Fruit fly (Drosophila melanogaster) whole organism, embryonic: ENCODE measurements around the gene CG33932.

Experiments
- BEAF-32 ChIP-seq: fragments of 200-800 bp; sonication (Bioruptor generic); optimal IDR thresholded peaks from 3 replicates; lab custom pipeline; 2017; ENCODE audit warnings: missing biosample characterization, missing genetic modification characterization, mild to moderate bottlenecking, moderate library complexity, missing genetic modification reagents
- BtbVII ChIP-seq: fragments of 200-800 bp; sonication (Bioruptor generic); optimal IDR thresholded peaks from 3 replicates; lab custom pipeline; 2017; ENCODE audit warnings: missing biosample characterization, mild to moderate bottlenecking, missing genetic modification characterization
- Bteb2 ChIP-seq: fragments of 200-800 bp; sonication (Bioruptor generic); optimal IDR thresholded peaks from 2 replicates; lab custom pipeline; 2016; ENCODE audit warnings: missing biosample characterization, missing genetic modification characterization
- C15 ChIP-seq: fragments of 200-800 bp; sonication (Bioruptor generic); IDR thresholded peaks from 3 replicates; pipeline ENCODE4 v1.3.6; 2022; ENCODE audit warnings: missing biosample characterization, missing genetic modification characterization
- CG11504 ChIP-seq: fragments of 200-800 bp; sonication (Bioruptor generic); optimal IDR thresholded peaks from 3 replicates; lab custom pipeline; 2019; ENCODE audit warnings: missing biosample characterization, mild to moderate bottlenecking, missing genetic modification characterization, moderate library complexity
- CG12236 ChIP-seq: fragments of 200-800 bp; sonication (Bioruptor generic); optimal IDR thresholded peaks from 2 replicates; lab custom pipeline; 2016; ENCODE audit warnings: missing biosample characterization, missing genetic modification characterization
- CG12769 ChIP-seq: fragments of 200-800 bp; sonication (Bioruptor generic); optimal IDR thresholded peaks from 2 replicates; lab custom pipeline; 2019; ENCODE audit warnings: missing biosample characterization, mild to moderate bottlenecking, missing genetic modification characterization, moderate library complexity
- CG15479 ChIP-seq: fragments of 200-800 bp; sonication (Bioruptor generic); optimal IDR thresholded peaks from 3 replicates; lab custom pipeline; 2019; ENCODE audit warnings: missing biosample characterization, mild to moderate bottlenecking, missing genetic modification characterization, moderate library complexity
- CG1603 ChIP-seq: fragments of 200-800 bp; sonication (Bioruptor generic); optimal IDR thresholded peaks from 2 replicates; lab custom pipeline; 2019; ENCODE audit warnings: missing biosample characterization, mild to moderate bottlenecking, missing genetic modification characterization, moderate library complexity
- CG1832 ChIP-seq: fragments of 200-800 bp; sonication (Bioruptor generic); optimal IDR thresholded peaks from 2 replicates; lab custom pipeline; 2017; ENCODE audit warnings: missing biosample characterization, mild to moderate bottlenecking, missing genetic modification characterization, inconsistent platforms
- CG2202 ChIP-seq: fragments of 200-800 bp; sonication (Bioruptor generic); optimal IDR thresholded peaks from 2 replicates; lab custom pipeline; 2018; ENCODE audit warnings: missing biosample characterization, mild to moderate bottlenecking, missing genetic modification characterization
- CG3726 ChIP-seq: fragments of 200-800 bp; sonication (Bioruptor generic); IDR thresholded peaks from 3 replicates; pipeline ENCODE4, ENCODE4 v1.3.6; 2022; ENCODE audit warnings: missing biosample characterization, missing genetic modification characterization
- CG42726 ChIP-seq: fragments of 200-800 bp; sonication (Bioruptor generic); IDR thresholded peaks from 2 replicates; pipeline ENCODE4 v1.3.6; 2022; ENCODE audit warnings: missing biosample characterization, missing genetic modification characterization; ENCODE audit not compliant: partially characterized antibody
- CG4854 ChIP-seq: fragments of 200-800 bp; sonication (Bioruptor generic); optimal IDR thresholded peaks from 2 replicates; lab custom pipeline; 2016; ENCODE audit warnings: missing biosample characterization, missing genetic modification characterization, inconsistent platforms
- CG6175 ChIP-seq: fragments of 200-800 bp; sonication (Bioruptor generic); IDR thresholded peaks from 3 replicates; pipeline ENCODE4 v1.3.6; 2022; ENCODE audit warnings: missing biosample characterization, missing genetic modification characterization
- CG6854 ChIP-seq: fragments of 200-800 bp; sonication (Bioruptor generic); optimal IDR thresholded peaks from 3 replicates; lab custom pipeline; 2017; ENCODE audit warnings: missing biosample characterization, mild to moderate bottlenecking, missing genetic modification characterization
- CG8089 ChIP-seq: fragments of 200-800 bp; sonication (Bioruptor generic); optimal IDR thresholded peaks from 3 replicates; lab custom pipeline; 2016; ENCODE audit warnings: missing biosample characterization, missing genetic modification characterization
- CG8478 ChIP-seq: fragments of >200 bp; optimal IDR thresholded peaks from 2 replicates; lab custom pipeline; 2018
- CG8924 ChIP-seq: fragments of 200-800 bp; optimal IDR thresholded peaks from 3 replicates; lab custom pipeline; 2019; ENCODE audit warnings: missing biosample characterization, mild to moderate bottlenecking, missing genetic modification characterization, moderate library complexity
- CrebB ChIP-seq: fragments of 200-800 bp; sonication (Bioruptor generic); optimal IDR thresholded peaks from 3 replicates; lab custom pipeline; 2018; ENCODE audit warnings: missing biosample characterization, mild to moderate bottlenecking, missing genetic modification characterization
- Deaf1 ChIP-seq: fragments of 200-800 bp; optimal IDR thresholded peaks from 3 replicates; lab custom pipeline; 2019; ENCODE audit warnings: missing biosample characterization, mild to moderate bottlenecking, missing genetic modification characterization, moderate library complexity
- E2f2 ChIP-seq: fragments of 200-800 bp; sonication (Bioruptor generic); IDR thresholded peaks from 2 replicates; pipeline ENCODE4 v1.3.6; 2022; ENCODE audit warnings: missing biosample characterization, missing genetic modification characterization
- GATAe ChIP-seq: fragments of 200-800 bp; sonication (Bioruptor generic); conservative IDR thresholded peaks from 2 replicates; pipeline ENCODE4 v1.3.6; 2022; ENCODE audit warnings: missing biosample characterization, missing genetic modification characterization
- Med ChIP-seq: fragments of 200-800 bp; sonication (Bioruptor generic); peaks from one replicate; lab custom pipeline; 2016; ENCODE audit warnings: missing biosample characterization, missing genetic modification characterization, mild to moderate bottlenecking, inconsistent platforms, moderate library complexity
- Stat92E ChIP-seq, 3 experiments: fragments of >200 bp in 2 of 3; fragments of 200-800 bp in 1 of 3; sonication (Bioruptor generic) in 1 of 3; optimal IDR thresholded peaks; 2 replicates each; lab custom pipeline; 2017 to 2019; ENCODE audit warnings: missing biosample characterization in 3 of 3, missing genetic modification characterization in 3 of 3, mild to moderate bottlenecking in 1 of 3, moderate library complexity in 1 of 3
- Trl ChIP-seq, 3 experiments: fragments of >200 bp in 2 of 3; fragments of 200-800 bp in 1 of 3; sonication (Bioruptor generic) in 1 of 3; optimal IDR thresholded peaks; 2 replicates in 1 of 3; 3 replicates in 2 of 3; lab custom pipeline; 2016 to 2017; ENCODE audit warnings: missing biosample characterization in 1 of 3, missing genetic modification characterization in 1 of 3
- aop ChIP-seq: fragments of 200-800 bp; sonication (Bioruptor generic); IDR thresholded peaks from 2 replicates; pipeline ENCODE4 v1.3.6; 2022; ENCODE audit warnings: missing biosample characterization, missing genetic modification characterization
- croc ChIP-seq: fragments of 200-800 bp; sonication (Bioruptor generic); conservative IDR thresholded peaks from 3 replicates; pipeline ENCODE4 v1.3.6; 2022; ENCODE audit warnings: missing biosample characterization, missing genetic modification characterization
- crol ChIP-seq: fragments of 200-800 bp; sonication (Bioruptor generic); IDR thresholded peaks from 2 replicates; pipeline ENCODE4 v1.3.6; 2022; ENCODE audit warnings: missing biosample characterization, missing genetic modification characterization
- cwo ChIP-seq: fragments of 200-800 bp; sonication (Bioruptor generic); optimal IDR thresholded peaks from 3 replicates; lab custom pipeline; 2017; ENCODE audit warnings: missing biosample characterization, missing genetic modification characterization, mild to moderate bottlenecking, moderate library complexity, missing genetic modification reagents
- danr ChIP-seq: fragments of 200-800 bp; sonication (Bioruptor generic); IDR thresholded peaks from 2 replicates; pipeline ENCODE4 v1.3.6; 2022; ENCODE audit warnings: missing biosample characterization, missing genetic modification characterization
- ewg ChIP-seq: fragments of 200-800 bp; sonication (Bioruptor generic); optimal IDR thresholded peaks from 3 replicates; lab custom pipeline; 2017; ENCODE audit warnings: mild to moderate bottlenecking, missing biosample characterization, missing genetic modification reagents, missing genetic modification characterization
- fd3F ChIP-seq: fragments of 200-800 bp; sonication (Bioruptor generic); optimal IDR thresholded peaks from 2 replicates; lab custom pipeline; 2018; ENCODE audit warnings: missing biosample characterization, mild to moderate bottlenecking, missing genetic modification characterization, moderate library complexity
- gfzf ChIP-seq: fragments of 200-800 bp; sonication (Bioruptor generic); optimal IDR thresholded peaks from 2 replicates; lab custom pipeline; 2016; ENCODE audit warnings: missing biosample characterization, mild to moderate bottlenecking, missing genetic modification characterization, moderate library complexity
- h ChIP-seq: fragments of >200 bp; optimal IDR thresholded peaks from 2 replicates; lab custom pipeline; 2017
- ind ChIP-seq: fragments of 200-800 bp; sonication (Bioruptor generic); optimal IDR thresholded peaks from 3 replicates; lab custom pipeline; 2016; ENCODE audit warnings: missing biosample characterization, missing genetic modification characterization
- lola ChIP-seq, 3 experiments: fragments of >200 bp in 2 of 3; fragments of 200-800 bp in 1 of 3; sonication (Bioruptor generic) in 1 of 3; optimal IDR thresholded peaks; 2 replicates each; lab custom pipeline; 2017 to 2019; ENCODE audit warnings: missing biosample characterization in 3 of 3, missing genetic modification characterization in 3 of 3, mild to moderate bottlenecking in 1 of 3, moderate library complexity in 1 of 3
- nom ChIP-seq: fragments of 200-800 bp; sonication (Bioruptor generic); optimal IDR thresholded peaks from 2 replicates; lab custom pipeline; 2017; ENCODE audit warnings: missing biosample characterization, missing genetic modification characterization, mild to moderate bottlenecking, moderate library complexity, missing genetic modification reagents
- pnt ChIP-seq: fragments of 200-800 bp; sonication (Bioruptor generic); optimal IDR thresholded peaks from 3 replicates; lab custom pipeline; 2016; ENCODE audit warnings: missing biosample characterization, missing genetic modification characterization
- prd ChIP-seq, 3 experiments: fragments of >200 bp in 2 of 3; fragments of 200-800 bp in 1 of 3; sonication (Bioruptor generic) in 1 of 3; optimal IDR thresholded peaks in 2 of 3; IDR thresholded peaks in 1 of 3; 2 replicates in 2 of 3; 3 replicates in 1 of 3; pipeline versions ENCODE4 v1.3.6 to Lab custom; 2017 to 2022; ENCODE audit warnings: missing biosample characterization in 1 of 3, missing genetic modification characterization in 1 of 3
- pros ChIP-seq: fragments of 200-800 bp; sonication (Bioruptor generic); optimal IDR thresholded peaks from 3 replicates; lab custom pipeline; 2019; ENCODE audit warnings: missing biosample characterization, mild to moderate bottlenecking, missing genetic modification characterization, moderate library complexity
- shn ChIP-seq: fragments of 200-800 bp; sonication (Bioruptor generic); optimal IDR thresholded peaks from 3 replicates; lab custom pipeline; 2016; ENCODE audit warnings: missing biosample characterization, missing genetic modification characterization
- sqz ChIP-seq: fragments of 200-800 bp; sonication (Bioruptor generic); optimal IDR thresholded peaks from 3 replicates; lab custom pipeline; 2018; ENCODE audit warnings: missing biosample characterization, mild to moderate bottlenecking, missing genetic modification characterization
- twi ChIP-seq: fragments of 200-800 bp; optimal IDR thresholded peaks from 2 replicates; lab custom pipeline; 2019; ENCODE audit warnings: missing biosample characterization, mild to moderate bottlenecking, missing genetic modification characterization, moderate library complexity
- vvl ChIP-seq: fragments of 200-800 bp; sonication (Bioruptor generic); IDR thresholded peaks from 2 replicates; pipeline ENCODE4 v1.3.6; 2022; ENCODE audit warnings: missing biosample characterization, missing genetic modification characterization
- z ChIP-seq: fragments of 200-800 bp; sonication (Bioruptor generic); IDR thresholded peaks from 3 replicates; pipeline ENCODE4 v1.3.6; 2022; ENCODE audit warnings: missing biosample characterization, missing genetic modification characterization
- zfh2 ChIP-seq: fragments of 200-800 bp; sonication (Bioruptor generic); optimal IDR thresholded peaks from 2 replicates; lab custom pipeline; 2016; ENCODE audit warnings: missing biosample characterization, missing genetic modification characterization

The CG33932 gene

dm6 chrX:19775055-19775645 is 30.9 kb downstream of the CG33932 start:
- TF ChIP-seq shn (GFP tag; lab: Kevin White, UChicago): no peak
- no peak for TF ChIP-seq CG12769 (tag; lab: Kevin White, UChicago)
- TF ChIP-seq Deaf1 (tag; lab: Kevin White, UChicago): peak; percentile 21
- TF ChIP-seq C15 (GFP tag; lab: Robert Waterston, UW): no peak
- TF ChIP-seq CG8089 (GFP tag; lab: Kevin White, UChicago): no peak
- peak; percentile 23 for TF ChIP-seq pros (GFP tag; lab: Kevin White, UChicago)
- TF ChIP-seq vvl (GFP tag; lab: Robert Waterston, UW): no peak
- TF ChIP-seq fd3F (GFP tag; lab: Kevin White, UChicago): no peak
- TF ChIP-seq CG11504: no peak
- peak; percentile 97 for TF ChIP-seq twi (tag; lab: Kevin White, UChicago)
- no peak for TF ChIP-seq BtbVII (GFP tag; lab: Kevin White, UChicago)
- TF ChIP-seq GATAe (GFP tag; lab: Robert Waterston, UW): no peak
- TF ChIP-seq danr (GFP tag; lab: Robert Waterston, UW): no peak
- no peak for TF ChIP-seq nom
- no peak for TF ChIP-seq Bteb2
- TF ChIP-seq croc (GFP tag; lab: Robert Waterston, UW): no peak
- peak; percentile 32 for TF ChIP-seq Med (GFP tag; lab: Kevin White, UChicago)
- TF ChIP-seq Stat92E (GFP tag; optimal IDR thresholded peaks at IDR 0.05; lab: Kevin White, UChicago): peak in 1 of 3 experiments; percentile 35
- TF ChIP-seq ewg (GFP tag; lab: Kevin White, UChicago): no peak
- peak; percentile 7 for TF ChIP-seq CG8924 (tag; lab: Kevin White, UChicago)
- peak; percentile 97 for TF ChIP-seq CG15479

DNA sequence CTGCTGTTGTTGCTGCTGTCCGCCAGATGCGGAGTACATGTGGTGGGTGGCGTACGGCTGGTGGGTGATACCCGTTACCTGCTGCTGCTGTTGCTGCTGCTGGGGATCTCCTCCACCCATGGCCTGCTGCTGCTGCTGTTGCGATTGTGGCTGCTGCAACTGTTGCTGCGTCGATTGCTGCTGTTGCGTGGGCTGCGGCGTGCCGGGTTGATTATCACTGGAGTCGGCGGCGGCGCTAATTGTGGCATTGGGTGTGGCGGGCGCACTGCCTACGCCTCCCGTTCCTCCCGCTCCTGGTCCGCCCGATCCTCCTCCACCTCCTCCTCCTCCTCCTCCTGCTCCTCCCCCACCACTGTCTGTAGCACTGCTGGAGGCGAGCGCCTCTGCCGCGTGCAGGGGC is 37.6 kb downstream of the CG33932 start:
- no peak for TF ChIP-seq zfh2 (GFP tag; lab: Kevin White, UChicago)
- no peak for TF ChIP-seq E2f2 (GFP tag; lab: Robert Waterston, UW)
- no peak for TF ChIP-seq CG4854
- TF ChIP-seq CG42726: no peak
- no peak for TF ChIP-seq gfzf (GFP tag; lab: Kevin White, UChicago)
- no peak for TF ChIP-seq prd (optimal IDR thresholded peaks at IDR 0.05; lab: Kevin White, UChicago)
- peak; percentile 5; the same call in 1 of the 3 replicates for TF ChIP-seq prd (GFP tag; IDR thresholded peaks at IDR 0.05; lab: Robert Waterston, UW)
- no peak for TF ChIP-seq aop (GFP tag; lab: Robert Waterston, UW)
- peak; percentile 61 for TF ChIP-seq CG8478
- TF ChIP-seq CG6854: no peak
- TF ChIP-seq CrebB: no peak
- TF ChIP-seq cwo (GFP tag; lab: Kevin White, UChicago): no peak
- no peak for TF ChIP-seq lola (GFP tag; optimal IDR thresholded peaks at IDR 0.05; lab: Kevin White, UChicago)
- TF ChIP-seq CG1603 (tag; lab: Kevin White, UChicago): no peak
- no peak for TF ChIP-seq z (GFP tag; lab: Robert Waterston, UW)
- no peak for TF ChIP-seq vvl (GFP tag; lab: Robert Waterston, UW)

- no peak for TF ChIP-seq CG12236 (GFP tag; lab: Kevin White, UChicago)
- TF ChIP-seq CG2202 (tag; lab: Kevin White, UChicago): no peak
- no peak for TF ChIP-seq pnt
- no peak for TF ChIP-seq h (lab: Kevin White, UChicago)
- no peak for TF ChIP-seq ind (GFP tag; lab: Kevin White, UChicago)
- peak; percentile 44 for TF ChIP-seq sqz
- TF ChIP-seq CG3726 (GFP tag; lab: Robert Waterston, UW): no peak
- TF ChIP-seq crol (GFP tag; lab: Robert Waterston, UW): no peak
- no peak for TF ChIP-seq nom
- no peak for TF ChIP-seq BEAF-32
- no peak for TF ChIP-seq Bteb2
- no peak for TF ChIP-seq CG6175 (GFP tag; lab: Robert Waterston, UW)
- peak; percentile 25 for TF ChIP-seq CG1832 (GFP tag; lab: Kevin White, UChicago)
- peak in 1 of 2 experiments; percentile 17 for TF ChIP-seq Trl (optimal IDR thresholded peaks at IDR 0.05; lab: Kevin White, UChicago)
- TF ChIP-seq Trl (GFP tag; optimal IDR thresholded peaks at IDR 0.05; lab: Kevin White, UChicago): no peak
These were observed 38.6 kb downstream of the CG33932 start for dm6 chrX:19782736-19783325.
